Fruit fly (Drosophila melanogaster): ENCODE results near the gene CG31624.

dm6 chr2L:21162875-21163274, 37.3 kb downstream of the CG31624 start, which contains the start of gene Nbr:
- TF ChIP-seq bab1 (GFP tag; optimal IDR thresholded peaks at IDR 0.05), result peak; percentile 45
- no peak for TF ChIP-seq cic (GFP tag; optimal IDR thresholded peaks at IDR 0.05)
- no peak for TF ChIP-seq CG1620 (GFP tag; optimal IDR thresholded peaks at IDR 0.05)
- no peak for TF ChIP-seq CG33017 (tag; optimal IDR thresholded peaks at IDR 0.05)
- TF ChIP-seq tj (GFP tag; optimal IDR thresholded peaks at IDR 0.05), result peak; percentile 61
- no peak for TF ChIP-seq Hr96 (GFP tag; optimal IDR thresholded peaks at IDR 0.05)
- TF ChIP-seq kay (GFP tag; ENCODE audit: borderline replicate concordance), result no peak
